Fruit fly (Drosophila melanogaster): ENCODE data around the gene CG31464.

The CG31464 gene

DNA sequence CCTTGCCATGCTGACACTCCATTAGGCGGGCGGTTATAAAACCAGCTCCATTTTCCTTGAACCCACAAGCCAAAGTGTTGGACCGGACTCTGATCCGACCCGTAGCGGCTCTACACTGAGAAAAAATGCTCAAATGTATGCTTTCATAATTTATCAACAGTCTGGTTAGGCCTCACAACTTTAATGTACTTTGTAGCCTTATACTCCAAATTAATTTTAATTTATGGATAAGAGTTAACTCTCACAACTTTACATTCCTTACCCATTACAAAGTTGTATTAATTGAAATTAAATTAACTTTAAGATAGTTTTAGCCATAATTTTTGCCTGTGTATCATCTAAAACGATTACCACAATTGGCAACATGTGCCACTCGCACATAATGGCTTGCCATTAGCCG, 35.0 kb upstream of the CG31464 start (continued):
- TF ChIP-seq CG14441 (GFP tag; IDR thresholded peaks at IDR 0.05) (peak; percentile 45; the same call in 1 of the 2 replicates), CG8924 (tag; optimal IDR thresholded peaks at IDR 0.05) (peak; percentile 24), grn (GFP tag; optimal IDR thresholded peaks at IDR 0.05) (no peak), HHEX (GFP tag; optimal IDR thresholded peaks at IDR 0.05) (peak; percentile 36), pita (GFP tag; optimal IDR thresholded peaks at IDR 0.05) (no peak), crol (GFP tag; IDR thresholded peaks at IDR 0.05) (no peak), cg (GFP tag; optimal IDR thresholded peaks at IDR 0.05) (no peak), mam (GFP tag; optimal IDR thresholded peaks at IDR 0.05) (peak; percentile 12), trh (GFP tag; optimal IDR thresholded peaks at IDR 0.05) (no peak), CG11560 (tag; IDR thresholded peaks at IDR 0.05) (0 out of 3 replicates have a peak, but pooled peaks have one; percentile 32), CG17912 (GFP tag; optimal IDR thresholded peaks at IDR 0.05) (no peak), CG15073 (GFP tag; optimal IDR thresholded peaks at IDR 0.05) (no peak), grau (tag; optimal IDR thresholded peaks at IDR 0.05) (peak; percentile 54), CG10565 (GFP tag; optimal IDR thresholded peaks at IDR 0.05) (no peak), MBD-R2 (GFP tag; IDR thresholded peaks at IDR 0.05) (no peak), CG4404 (GFP tag; IDR thresholded peaks at IDR 0.05) (0 out of 2 replicates have a peak, but pooled peaks have one; percentile 17), CG7839 (tag; optimal IDR thresholded peaks at IDR 0.05) (peak; percentile 59), CG17385 (GFP tag; optimal IDR thresholded peaks at IDR 0.05) (peak; percentile 25), CG10209 (GFP tag; optimal IDR thresholded peaks at IDR 0.05) (peak; percentile 32), nau (GFP tag; optimal IDR thresholded peaks at IDR 0.05) (no peak), CG8944 (GFP tag; optimal IDR thresholded peaks at IDR 0.05) (no peak), CG6683 (GFP tag; optimal IDR thresholded peaks at IDR 0.05) (no peak), psq (GFP tag; optimal IDR thresholded peaks at IDR 0.05) (no peak), corto (GFP tag; optimal IDR thresholded peaks at IDR 0.05) (no peak), CG4328 (GFP tag; optimal IDR thresholded peaks at IDR 0.05) (no peak), CG14860 (GFP tag; IDR thresholded peaks at IDR 0.05; ENCODE audit: partially characterized antibody) (no peak), CkIIα-i1 (GFP tag; IDR thresholded peaks at IDR 0.05) (no peak), Rfx (GFP tag; IDR thresholded peaks at IDR 0.05) (peak; percentile 53), CG7357 (GFP tag; IDR thresholded peaks at IDR 0.05) (0 out of 3 replicates have a peak, but pooled peaks have one; percentile 31), vfl (GFP tag; optimal IDR thresholded peaks at IDR 0.05) (no peak), pb (GFP tag; optimal IDR thresholded peaks at IDR 0.05) (no peak), Hr3 (GFP tag; optimal IDR thresholded peaks at IDR 0.05) (no peak), CG12391 (tag; optimal IDR thresholded peaks at IDR 0.05) (no peak), CG12219 (GFP tag; optimal IDR thresholded peaks at IDR 0.05) (peak; percentile 39), lab (GFP tag; optimal IDR thresholded peaks at IDR 0.05) (peak; percentile 54), crp (GFP tag; optimal IDR thresholded peaks at IDR 0.05) (no peak), Ssrp (tag; optimal IDR thresholded peaks at IDR 0.05) (no peak), NK7.1 (GFP tag; optimal IDR thresholded peaks at IDR 0.05) (no peak), al (GFP tag; IDR thresholded peaks at IDR 0.05) (0 out of 2 replicates have a peak, but pooled peaks have one; percentile 4), Awh (GFP tag; IDR thresholded peaks at IDR 0.05) (no peak), Fer1 (GFP tag; optimal IDR thresholded peaks at IDR 0.05) (peak; percentile 45), sr (GFP tag; IDR thresholded peaks at IDR 0.05) (no peak), pan (optimal IDR thresholded peaks at IDR 0.05) (no peak), pan (GFP tag; optimal IDR thresholded peaks at IDR 0.05 in 1 of 2, IDR thresholded peaks at IDR 0.05 in 1 of 2) (no peak), sima (GFP tag; optimal IDR thresholded peaks at IDR 0.05) (no peak), twi (tag; optimal IDR thresholded peaks at IDR 0.05) (no peak), CG11456 (GFP tag; IDR thresholded peaks at IDR 0.05) (no peak), Sry-β (GFP tag; optimal IDR thresholded peaks at IDR 0.05) (no peak), CG18764 (GFP tag; optimal IDR thresholded peaks at IDR 0.05) (no peak), CG12769 (tag; optimal IDR thresholded peaks at IDR 0.05) (peak; percentile 40), CG14965 (GFP tag; optimal IDR thresholded peaks at IDR 0.05; ENCODE audit: borderline replicate concordance) (no peak)
